Fruit fly (Drosophila melanogaster) whole organism, embryonic: Measurements from ENCODE around the gene not.

Experiments used
- Atf3 ChIP-seq: fragments of 200-800 bp; sonication (Bioruptor generic); optimal IDR thresholded peaks from 3 replicates; lab custom pipeline; 2016; ENCODE audit warnings: missing biosample characterization, missing genetic modification characterization
- CG11398 ChIP-seq: fragments of 200-800 bp; sonication (Bioruptor generic); optimal IDR thresholded peaks from 2 replicates; lab custom pipeline; 2016; ENCODE audit warnings: missing biosample characterization, missing genetic modification characterization
- CG1233 ChIP-seq: fragments of 200-800 bp; sonication (Bioruptor generic); optimal IDR thresholded peaks from 4 replicates; lab custom pipeline; 2018; ENCODE audit warnings: missing biosample characterization, mild to moderate bottlenecking, missing genetic modification characterization
- CG12659 ChIP-seq: fragments of 200-800 bp; sonication (Bioruptor generic); optimal IDR thresholded peaks from 3 replicates; lab custom pipeline; 2017; ENCODE audit warnings: mild to moderate bottlenecking, missing biosample characterization, missing genetic modification reagents, missing genetic modification characterization
- CG15601 ChIP-seq: fragments of 200-800 bp; sonication (Bioruptor generic); optimal IDR thresholded peaks from 3 replicates; lab custom pipeline; 2019; ENCODE audit warnings: missing biosample characterization, mild to moderate bottlenecking, missing genetic modification characterization, moderate library complexity
- CG16813 ChIP-seq: fragments of 200-800 bp; sonication (Bioruptor generic); IDR thresholded peaks from 3 replicates; pipeline ENCODE4 v1.3.6; 2022; ENCODE audit warnings: missing biosample characterization, missing genetic modification characterization; ENCODE audit not compliant: partially characterized antibody
- CG17912 ChIP-seq: fragments of 200-800 bp; sonication (Bioruptor generic); optimal IDR thresholded peaks from 2 replicates; lab custom pipeline; 2018; ENCODE audit warnings: missing biosample characterization, mild to moderate bottlenecking, missing genetic modification characterization
- CG18262 ChIP-seq: fragments of 200-800 bp; optimal IDR thresholded peaks from 3 replicates; lab custom pipeline; 2019; ENCODE audit warnings: missing biosample characterization, mild to moderate bottlenecking, missing genetic modification characterization, moderate library complexity
- CG31224 ChIP-seq: fragments of 200-800 bp; sonication (Bioruptor generic); IDR thresholded peaks from 2 replicates; pipeline ENCODE4 v1.3.6; 2022; ENCODE audit warnings: missing biosample characterization, missing genetic modification characterization
- CG32772 ChIP-seq: fragments of 200-800 bp; sonication (Bioruptor generic); IDR thresholded peaks from 2 replicates; pipeline ENCODE4 v1.3.6; 2022; ENCODE audit warnings: missing biosample characterization, missing genetic modification characterization
- CG4404 ChIP-seq: fragments of 200-800 bp; sonication (Bioruptor generic); IDR thresholded peaks from 2 replicates; pipeline ENCODE4 v1.3.6; 2022; ENCODE audit warnings: missing biosample characterization, missing genetic modification characterization
- CG6254 ChIP-seq: fragments of 200-800 bp; sonication (Bioruptor generic); optimal IDR thresholded peaks from 3 replicates; lab custom pipeline; 2017; ENCODE audit warnings: mild to moderate bottlenecking, missing biosample characterization, missing genetic modification reagents, missing genetic modification characterization
- CG6689 ChIP-seq: fragments of 200-800 bp; sonication (Bioruptor generic); IDR thresholded peaks from 2 replicates; pipeline ENCODE4 v1.3.6; 2022; ENCODE audit warnings: missing biosample characterization, missing genetic modification characterization
- CG6791 ChIP-seq: fragments of 200-800 bp; sonication (Bioruptor generic); IDR thresholded peaks from 3 replicates; pipeline ENCODE4 v1.3.6; 2022; ENCODE audit warnings: missing biosample characterization, missing genetic modification characterization; ENCODE audit not compliant: partially characterized antibody
- CG7357 ChIP-seq: fragments of 200-800 bp; sonication (Bioruptor generic); IDR thresholded peaks from 3 replicates; pipeline ENCODE4 v1.3.6; 2022; ENCODE audit warnings: missing biosample characterization, missing genetic modification characterization
- CG7745 ChIP-seq: fragments of 200-800 bp; sonication (Bioruptor generic); optimal IDR thresholded peaks from 2 replicates; lab custom pipeline; 2018; ENCODE audit warnings: missing biosample characterization, mild to moderate bottlenecking, missing genetic modification characterization, moderate library complexity
- CG7987 ChIP-seq: fragments of 200-800 bp; sonication (Bioruptor generic); optimal IDR thresholded peaks from 2 replicates; lab custom pipeline; 2018; ENCODE audit warnings: missing biosample characterization, mild to moderate bottlenecking, missing genetic modification characterization, moderate library complexity
- CG8290 ChIP-seq, 3 experiments: fragments of 200-800 bp; sonication (Bioruptor generic); optimal IDR thresholded peaks; 2 replicates each; lab custom pipeline; 2016 to 2019; ENCODE audit warnings: missing biosample characterization in 3 of 3, missing genetic modification characterization in 3 of 3, mild to moderate bottlenecking in 2 of 3, moderate library complexity in 1 of 3
- CG8478 ChIP-seq: fragments of >200 bp; optimal IDR thresholded peaks from 2 replicates; lab custom pipeline; 2018
- CG8765 ChIP-seq: fragments of 200-800 bp; sonication (Bioruptor generic); IDR thresholded peaks from 2 replicates; pipeline ENCODE4 v1.3.6; 2022; ENCODE audit warnings: missing biosample characterization, missing genetic modification characterization
- CG9932 ChIP-seq: fragments of 200-800 bp; sonication (Bioruptor generic); IDR thresholded peaks from 2 replicates; pipeline ENCODE4 v1.3.6; 2022; ENCODE audit warnings: missing biosample characterization, missing genetic modification characterization
- Chrac-16 ChIP-seq: fragments of 200-800 bp; sonication (Bioruptor generic); optimal IDR thresholded peaks from 3 replicates; lab custom pipeline; 2016; ENCODE audit warnings: missing biosample characterization, missing genetic modification characterization
- Gsc ChIP-seq: fragments of 200-800 bp; sonication (Bioruptor generic); IDR thresholded peaks from 2 replicates; pipeline ENCODE4 v1.3.6; 2022; ENCODE audit warnings: missing biosample characterization, missing genetic modification characterization
- Max ChIP-seq: fragments of 200-800 bp; sonication (Bioruptor generic); optimal IDR thresholded peaks from 2 replicates; lab custom pipeline; 2016; ENCODE audit warnings: missing biosample characterization, mild to moderate bottlenecking, missing genetic modification characterization
- Myb ChIP-seq: fragments of 200-800 bp; sonication (Bioruptor generic); optimal IDR thresholded peaks from 2 replicates; lab custom pipeline; 2016; ENCODE audit warnings: missing biosample characterization, missing genetic modification characterization
- NC2α ChIP-seq: fragments of 200-800 bp; sonication (Bioruptor generic); optimal IDR thresholded peaks from 2 replicates; lab custom pipeline; 2016; ENCODE audit warnings: missing biosample characterization, missing genetic modification characterization
- Opbp ChIP-seq: fragments of 200-800 bp; sonication (Bioruptor generic); IDR thresholded peaks from 3 replicates; pipeline ENCODE4 v1.3.6; 2022; ENCODE audit warnings: missing biosample characterization, missing genetic modification characterization; ENCODE audit not compliant: partially characterized antibody
- Tbp ChIP-seq: fragments of >200 bp; optimal IDR thresholded peaks from 2 replicates; lab custom pipeline; 2018; ENCODE audit warnings: missing biosample characterization, missing genetic modification characterization
- ato ChIP-seq: fragments of 200-800 bp; sonication (Bioruptor generic); IDR thresholded peaks from 2 replicates; pipeline ENCODE4 v1.3.6; 2022; ENCODE audit warnings: missing biosample characterization, missing genetic modification characterization; ENCODE audit not compliant: partially characterized antibody
- az2 ChIP-seq: fragments of 200-800 bp; sonication (Bioruptor generic); optimal IDR thresholded peaks from 3 replicates; lab custom pipeline; 2016; ENCODE audit warnings: missing biosample characterization, missing genetic modification characterization
- crp ChIP-seq, 2 experiments: fragments of 200-800 bp; sonication (Bioruptor generic); optimal IDR thresholded peaks; 2 replicates in 1 of 2; 3 replicates in 1 of 2; lab custom pipeline; 2017; ENCODE audit warnings: missing biosample characterization in 2 of 2, missing genetic modification characterization in 2 of 2, mild to moderate bottlenecking in 1 of 2, moderate library complexity in 1 of 2
- dan ChIP-seq: fragments of 200-800 bp; sonication (Bioruptor generic); IDR thresholded peaks from 2 replicates; pipeline ENCODE4 v1.3.6; 2022; ENCODE audit warnings: missing biosample characterization, missing genetic modification characterization
- dati ChIP-seq: fragments of 200-800 bp; sonication (Bioruptor generic); IDR thresholded peaks from 2 replicates; pipeline ENCODE4 v1.3.6; 2022; ENCODE audit warnings: missing biosample characterization, missing genetic modification characterization
- grn ChIP-seq: fragments of 200-800 bp; sonication (Bioruptor generic); optimal IDR thresholded peaks from 3 replicates; lab custom pipeline; 2017; ENCODE audit warnings: missing biosample characterization, missing genetic modification characterization
- kah ChIP-seq: fragments of 200-800 bp; sonication (Bioruptor generic); optimal IDR thresholded peaks from 2 replicates; lab custom pipeline; 2018; ENCODE audit warnings: missing biosample characterization, mild to moderate bottlenecking, missing genetic modification characterization
- lab ChIP-seq: fragments of 200-800 bp; sonication (Bioruptor generic); optimal IDR thresholded peaks from 3 replicates; lab custom pipeline; 2017; ENCODE audit warnings: missing biosample characterization, missing genetic modification characterization, mild to moderate bottlenecking, moderate library complexity, missing genetic modification reagents
- lbe ChIP-seq: fragments of 200-800 bp; sonication (Bioruptor generic); optimal IDR thresholded peaks from 2 replicates; lab custom pipeline; 2016; ENCODE audit warnings: missing biosample characterization, mild to moderate bottlenecking, missing genetic modification characterization
- pfk ChIP-seq: fragments of 200-800 bp; sonication (Bioruptor generic); optimal IDR thresholded peaks from 2 replicates; lab custom pipeline; 2018; ENCODE audit warnings: missing biosample characterization, mild to moderate bottlenecking, missing genetic modification characterization, moderate library complexity
- pnt ChIP-seq: fragments of 200-800 bp; sonication (Bioruptor generic); optimal IDR thresholded peaks from 3 replicates; lab custom pipeline; 2016; ENCODE audit warnings: missing biosample characterization, missing genetic modification characterization
- ranshi ChIP-seq: fragments of 200-800 bp; sonication (Bioruptor generic); IDR thresholded peaks from 2 replicates; pipeline ENCODE4 v1.3.6; 2022; ENCODE audit warnings: missing biosample characterization, missing genetic modification characterization
- sqz ChIP-seq: fragments of 200-800 bp; sonication (Bioruptor generic); optimal IDR thresholded peaks from 3 replicates; lab custom pipeline; 2018; ENCODE audit warnings: missing biosample characterization, mild to moderate bottlenecking, missing genetic modification characterization
- sug ChIP-seq: fragments of 200-800 bp; optimal IDR thresholded peaks from 2 replicates; lab custom pipeline; 2019; ENCODE audit warnings: missing biosample characterization, mild to moderate bottlenecking, missing genetic modification characterization, moderate library complexity

not gene

DNA sequence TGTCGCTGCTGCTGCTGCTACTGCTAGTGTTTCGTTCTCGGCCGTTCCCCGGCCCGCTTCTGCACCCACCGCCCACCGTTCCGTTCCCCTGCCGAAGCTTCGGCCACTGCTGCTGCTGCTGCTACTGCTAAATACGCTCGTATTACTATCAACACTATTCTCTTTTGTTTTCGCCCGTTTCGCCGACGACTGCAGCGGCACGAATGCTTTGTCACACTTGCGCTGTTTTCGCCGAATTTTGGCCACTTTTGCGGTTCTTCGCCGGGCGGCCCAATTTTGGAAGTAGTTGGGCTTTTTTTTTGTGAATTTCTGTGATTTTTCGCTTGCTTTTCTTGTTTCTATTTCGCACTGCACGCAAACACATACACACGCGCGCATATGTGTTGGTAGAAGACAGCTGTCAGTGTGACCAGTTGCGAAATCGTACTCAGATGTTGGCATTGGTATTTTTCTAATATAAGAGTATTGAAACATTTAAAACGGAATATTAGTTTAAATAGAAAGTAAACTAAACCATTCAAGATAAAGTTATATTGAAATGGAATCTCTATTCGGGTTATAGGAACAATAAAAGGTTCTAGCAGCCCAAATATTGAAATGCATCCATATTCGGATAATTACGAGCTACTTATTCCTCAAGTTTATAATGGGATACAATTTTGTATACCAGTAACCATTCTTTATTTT lies at the start of gene not (continued):
- TF ChIP-seq Max, result no peak
- peak; percentile 99 for TF ChIP-seq pfk (GFP tag; lab: Kevin White, UChicago)
- peak; percentile 11 for TF ChIP-seq sqz
- TF ChIP-seq sug (tag; lab: Kevin White, UChicago), result peak; percentile 31
- TF ChIP-seq Atf3 (GFP tag; lab: Kevin White, UChicago), result no peak
- peak in 1 of 2 experiments; percentile 59 for TF ChIP-seq crp (GFP tag; optimal IDR thresholded peaks at IDR 0.05; lab: Kevin White, UChicago)
- no peak for TF ChIP-seq kah (GFP tag; lab: Kevin White, UChicago)
- TF ChIP-seq az2 (GFP tag; lab: Kevin White, UChicago), result no peak
- no peak for TF ChIP-seq CG31224 (GFP tag; lab: Robert Waterston, UW)
- TF ChIP-seq CG6254 (GFP tag; lab: Kevin White, UChicago), result no peak
- TF ChIP-seq dati (GFP tag; lab: Robert Waterston, UW), result no peak
- TF ChIP-seq grn (GFP tag; lab: Kevin White, UChicago), result no peak
- TF ChIP-seq ato (GFP tag; lab: Robert Waterston, UW), result no peak
- no peak for TF ChIP-seq Opbp (GFP tag; lab: Robert Waterston, UW)
- no peak for TF ChIP-seq dan (GFP tag; lab: Robert Waterston, UW)
- no peak for TF ChIP-seq CG16813 (GFP tag; lab: Robert Waterston, UW)
- TF ChIP-seq Gsc (GFP tag; lab: Robert Waterston, UW), result no peak
- no peak for TF ChIP-seq CG6689 (GFP tag; lab: Robert Waterston, UW)
- no peak for TF ChIP-seq CG8478 (lab: Kevin White, UChicago)
- TF ChIP-seq Myb (GFP tag; lab: Kevin White, UChicago), result no peak
- TF ChIP-seq CG11398, result no peak
- TF ChIP-seq lbe, result no peak
- TF ChIP-seq CG18262 (tag; lab: Kevin White, UChicago), result no peak
- TF ChIP-seq CG12659 (GFP tag; lab: Kevin White, UChicago), result peak; percentile 29

DNA sequence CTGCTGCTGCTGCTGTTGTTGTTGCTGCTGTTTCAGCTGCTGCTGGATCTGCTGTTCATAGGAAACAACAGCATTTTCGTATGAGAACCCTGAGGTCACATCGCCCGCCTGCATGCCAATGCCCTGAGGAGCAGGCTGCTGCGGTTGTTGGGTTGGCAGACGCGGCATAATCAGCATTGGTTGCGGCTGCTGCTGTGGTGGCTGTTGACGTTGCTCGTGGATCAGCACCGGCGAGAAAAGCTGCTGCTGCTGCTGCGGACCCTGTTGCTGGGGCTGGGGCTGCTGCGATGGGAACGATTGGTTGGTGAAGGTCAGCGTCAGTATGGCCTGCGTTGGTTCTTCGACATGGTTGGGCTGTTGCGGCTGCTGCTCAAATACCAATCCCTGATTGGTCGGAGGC lies 47.9 kb upstream of the not start:
- TF ChIP-seq pnt (no peak), CG7745 (no peak), CG8765 (GFP tag; lab: Robert Waterston, UW) (no peak), CG32772 (no peak), lab (no peak), CG15601 (no peak), CG1233 (GFP tag; lab: Kevin White, UChicago) (no peak), CG17912 (GFP tag; lab: Kevin White, UChicago) (no peak), NC2α (GFP tag; lab: Kevin White, UChicago) (no peak), ranshi (GFP tag; lab: Robert Waterston, UW) (no peak), CG6791 (GFP tag; lab: Robert Waterston, UW) (no peak), Chrac-16 (GFP tag; lab: Kevin White, UChicago) (no peak), CG7357 (GFP tag; lab: Robert Waterston, UW) (no peak), Tbp (no peak), CG8290 (GFP tag; optimal IDR thresholded peaks at IDR 0.05; lab: Kevin White, UChicago) (no peak), CG8290 (tag; optimal IDR thresholded peaks at IDR 0.05; lab: Kevin White, UChicago) (no peak), CG4404 (no peak), CG9932 (GFP tag; lab: Robert Waterston, UW) (no peak), CG7987 (GFP tag; lab: Kevin White, UChicago) (no peak)
- TF ChIP-seq, all 482 proteins: peak for 0
